Fruit fly (Drosophila melanogaster) S2 (cell line): ENCODE results near the gene crb.

Experiments used
- CG8478 ChIP-seq: fragments of >200 bp; optimal IDR thresholded peaks from 2 replicates; lab custom pipeline; 2018
- CTCF ChIP-seq, 2 experiments: fragments of >200 bp; optimal IDR thresholded peaks; 2 replicates each; lab custom pipeline; 2018

DNA sequence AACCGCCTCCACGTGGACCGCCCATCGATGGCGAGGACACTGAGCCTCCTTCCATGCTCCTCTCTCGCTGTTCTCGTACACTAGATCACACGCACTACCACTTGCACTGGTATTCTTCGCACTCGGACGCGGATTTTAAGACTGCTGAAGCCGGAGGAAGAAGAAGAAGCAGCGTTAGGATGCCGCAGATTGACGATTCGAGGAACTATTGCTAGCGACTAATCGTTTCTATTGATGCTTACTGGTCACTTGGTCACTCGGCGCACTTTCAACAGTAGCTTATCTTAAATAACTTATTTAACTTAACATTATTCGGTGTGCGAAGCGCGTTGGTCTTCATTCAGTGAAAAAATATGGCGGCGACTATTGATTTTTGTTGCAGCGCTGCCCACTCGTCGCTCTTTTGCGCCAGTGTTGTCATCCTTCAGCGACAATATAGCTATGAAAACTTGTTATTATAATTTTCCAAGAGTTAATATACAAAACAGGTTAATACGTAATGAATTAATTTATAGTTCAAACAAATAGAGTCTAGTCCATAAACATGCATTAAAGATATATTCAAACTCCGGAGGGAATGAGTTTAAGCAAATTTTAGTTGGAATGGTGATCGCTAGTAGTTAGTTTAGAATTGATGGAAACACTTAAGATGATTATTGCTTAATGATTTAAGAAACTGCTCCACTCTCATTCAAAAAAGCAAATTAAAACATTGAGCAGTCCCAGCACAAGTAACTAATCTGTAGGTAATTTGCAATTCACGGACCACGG lies 53.7 kb downstream of the crb start, which contains the start of the genes CG5746 and CG6454:
- TF ChIP-seq CG8478 (lab: Kevin White, UChicago) (no peak), CTCF (optimal IDR thresholded peaks at IDR 0.05; lab: Kevin White, UChicago) (no peak)
